Worm (Caenorhabditis elegans) whole organism, L4/young adult: ENCODE measurements around the gene F14D7.18.
"Not testable (repeated sequence)": the region's sequence is repeated elsewhere in the genome, so short reads cannot be mapped to it uniquely, and the experiment has no call there.

ENCODE experiments used
- dao-5 ChIP-seq: sonication (generic microtip); optimal IDR thresholded peaks from 2 replicates; lab custom pipeline; 2016; ENCODE audit warnings: missing genotype, missing genetic modification characterization, moderate library complexity, missing compliant biosample characterization
- him-1 ChIP-seq: sonication (generic microtip); optimal IDR thresholded peaks from 2 replicates; lab custom pipeline; 2016; ENCODE audit warnings: missing genotype, missing genetic modification reagents, missing genetic modification characterization, missing compliant biosample characterization

DNA sequence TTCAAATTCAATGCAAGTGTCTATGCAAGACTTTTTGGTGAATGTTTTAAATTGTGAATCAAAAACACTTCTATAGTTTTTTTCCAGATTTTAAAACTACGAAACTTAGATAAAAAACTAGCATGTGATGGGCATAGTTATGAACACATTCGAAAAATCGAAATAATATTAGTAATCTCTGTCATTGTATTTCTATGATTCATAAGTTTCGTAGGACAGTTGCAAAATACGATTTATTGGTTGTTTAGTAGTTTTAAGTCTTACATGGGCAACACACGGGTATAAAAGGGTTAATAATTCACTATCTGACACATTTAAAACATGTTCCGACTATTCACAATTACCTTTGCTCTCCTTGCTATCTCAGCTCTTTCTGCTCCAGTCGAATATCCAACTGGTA is 17.6 kb upstream of the F14D7.18 start, which contains the start of gene spig-5:
- not testable (repeated sequence) for TF ChIP-seq him-1, dao-5
